Worm (Caenorhabditis elegans) whole organism, early embryonic: ENCODE data around the gene srw-102.

Experiments used
- hmbx-1 ChIP-seq: sonication (generic microtip); optimal IDR thresholded peaks from 2 replicates; lab custom pipeline; 2016; ENCODE audit warnings: mild to moderate bottlenecking, missing genetic modification characterization, missing compliant biosample characterization
- hnd-1 ChIP-seq: sonication (generic microtip); optimal IDR thresholded peaks from 2 replicates; lab custom pipeline; 2016; ENCODE audit warnings: missing genetic modification characterization, missing compliant biosample characterization
- pes-1 ChIP-seq: fragments of 200-800 bp; sonication (Bioruptor generic); IDR thresholded peaks from 2 replicates; pipeline ENCODE4 v1.3.6; 2022; ENCODE audit warnings: missing genetic modification reagents, missing genetic modification characterization, missing compliant biosample characterization

DNA sequence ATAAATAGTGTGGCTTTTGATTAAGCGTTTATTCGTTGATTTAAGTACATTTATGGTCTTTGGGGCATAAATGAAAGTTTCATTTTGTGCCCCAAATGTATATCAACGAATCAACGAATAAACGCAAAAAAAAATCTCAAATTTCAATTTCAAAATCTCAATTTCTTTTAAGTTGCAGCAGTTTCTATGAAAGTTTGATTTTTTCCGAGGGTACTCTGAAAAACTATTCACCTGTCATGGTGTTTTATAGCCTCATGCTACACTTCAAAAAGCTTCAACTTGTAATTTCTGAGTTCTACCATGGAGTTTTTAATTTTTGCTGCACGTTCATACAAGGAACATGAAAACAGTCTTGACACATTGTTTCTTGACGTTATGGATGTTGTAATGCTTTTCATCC lies 32.5 kb downstream of the srw-102 start, which contains the start of gene ZK697.1:
- TF ChIP-seq hnd-1 (tag; lab: Kevin White, UChicago) = no peak
- no peak for TF ChIP-seq hmbx-1 (tag; lab: Kevin White, UChicago)
- no peak for TF ChIP-seq pes-1
